Worm (Caenorhabditis elegans) whole organism, L4 larva: ENCODE data around the gene Y41C4A.6.

Experiments used
- ceh-62 ChIP-seq: sonication (generic microtip); optimal IDR thresholded peaks from 2 replicates; lab custom pipeline; 2017; ENCODE audit warnings: missing biosample characterization, missing genetic modification characterization
- unc-62 ChIP-seq, 3 experiments: fragments of 150-350 bp in 1 of 3; sonication (generic microtip); optimal IDR thresholded peaks in 2 of 3; peaks in 1 of 3; 1 replicate in 1 of 3; 2 replicates in 2 of 3; lab custom pipeline; 2014 to 2017; ENCODE audit warnings: missing biosample characterization in 3 of 3, missing genetic modification characterization in 3 of 3, missing genetic modification reagents in 3 of 3, missing genotype in 1 of 3

Y41C4A.6 gene

DNA sequence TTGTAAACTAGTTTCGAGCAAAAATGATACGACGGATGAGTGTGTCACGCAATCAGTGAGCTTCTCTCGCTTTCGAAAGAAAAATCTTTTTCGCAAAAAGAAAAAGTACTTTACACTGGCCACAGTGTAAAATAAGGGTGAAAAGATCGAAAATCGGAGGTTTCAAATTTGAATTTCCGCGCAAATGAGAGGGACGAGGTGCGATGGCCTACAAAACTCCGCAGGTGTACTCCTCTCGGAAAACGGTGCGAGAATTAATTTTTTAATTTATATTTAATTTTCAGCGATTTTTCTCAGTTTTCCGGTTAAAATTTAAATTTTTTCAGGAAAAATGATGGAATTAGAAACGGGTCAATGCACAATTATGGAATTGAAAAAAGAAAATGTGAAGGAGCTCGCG lies 50.3 kb downstream of the Y41C4A.6 start, which contains the start of gene mrt-2 (continued):
- TF ChIP-seq unc-62 (GFP tag; optimal IDR thresholded peaks at IDR 0.05 in 1 of 2; lab: Kevin White, UChicago) = no peak
- no peak for TF ChIP-seq unc-62 (tag; optimal IDR thresholded peaks at IDR 0.05; lab: Kevin White, UChicago)
- TF ChIP-seq ceh-62 = no peak
